Worm (Caenorhabditis elegans): ENCODE measurements around the gene ant-1.3.
A peak's percentile ranks its signal among the peaks of the same experiment; 100 is the strongest.

The ant-1.3 gene

ce11 chrIV:9744905-9745304 lies 35.8 kb upstream of the ant-1.3 start, which contains the start of gene C28D4.4:
Gene C28D4.4 (minus strand): TSS chrIV:9745005.
- no peak for TF ChIP-seq fkh-10 (GFP tag; optimal IDR thresholded peaks at IDR 0.05)
- no peak for TF ChIP-seq nhr-25 (tag; optimal IDR thresholded peaks at IDR 0.05; ENCODE audit: borderline replicate concordance, insufficient read depth)
- TF ChIP-seq lsy-2 (tag; optimal IDR thresholded peaks at IDR 0.05): no peak
- TF ChIP-seq T20F7.1 (GFP tag; optimal IDR thresholded peaks at IDR 0.05): no peak
- TF ChIP-seq ceh-44 (GFP tag; IDR thresholded peaks at IDR 0.05): no peak
- no peak for TF ChIP-seq hif-1 (tag; optimal IDR thresholded peaks at IDR 0.05)
- TF ChIP-seq nhr-76 (tag; optimal IDR thresholded peaks at IDR 0.05): no peak
- no peak for TF ChIP-seq ama-1 (optimal IDR thresholded peaks at IDR 0.05)
- no peak for TF ChIP-seq daf-16 (GFP tag; optimal IDR thresholded peaks at IDR 0.05)
- TF ChIP-seq daf-16 (tag; optimal IDR thresholded peaks at IDR 0.05): no peak
- TF ChIP-seq T26A8.4 (GFP tag; IDR thresholded peaks at IDR 0.05): no peak
- no peak for TF ChIP-seq ctbp-1 (GFP tag; IDR thresholded peaks at IDR 0.05)
- no peak for TF ChIP-seq ZK337.2 (GFP tag; IDR thresholded peaks at IDR 0.05)
- TF ChIP-seq egl-43 (GFP tag; IDR thresholded peaks at IDR 0.05): no peak
- TF ChIP-seq nhr-10 (tag; optimal IDR thresholded peaks at IDR 0.05): no peak
- TF ChIP-seq madf-9 (GFP tag; conservative IDR thresholded peaks at IDR 0.05): no peak
- TF ChIP-seq Y75B8A.6 (GFP tag; IDR thresholded peaks at IDR 0.05): no peak
- TF ChIP-seq dve-1 (tag; optimal IDR thresholded peaks at IDR 0.05; ENCODE audit: insufficient read depth): no peak
- TF ChIP-seq ceh-28 (tag; optimal IDR thresholded peaks at IDR 0.05): no peak
- no peak for TF ChIP-seq dpl-1 (GFP tag; optimal IDR thresholded peaks at IDR 0.05)

- TF ChIP-seq Y75B8A.6 (GFP tag; IDR thresholded peaks at IDR 0.05) (no peak), nhr-28 (tag; optimal IDR thresholded peaks at IDR 0.05) (no peak), aha-1 (tag) (peak; percentile 96)
Observed at ce11 chrIV:9742883-9743282, 33.8 kb upstream of the ant-1.3 start, which contains the start of gene C28D4.7. Gene C28D4.7 (minus strand): TSS chrIV:9743147.

ce11 chrIV:9740851-9741549 lies 31.9 kb upstream of the ant-1.3 start, which contains the start of gene gln-6:
Gene gln-6 (minus strand): TSS chrIV:9740901.
- TF ChIP-seq unc-130 (GFP tag; optimal IDR thresholded peaks at IDR 0.05): peak; percentile 44

ce11 chrIV:9739001-9739400 lies 29.9 kb upstream of the ant-1.3 start:
- TF ChIP-seq saeg-2 (GFP tag; IDR thresholded peaks at IDR 0.05): no peak
- TF ChIP-seq nhr-102 (tag; optimal IDR thresholded peaks at IDR 0.05): no peak
- TF ChIP-seq lin-15B (tag; optimal IDR thresholded peaks at IDR 0.05): no peak
- TF ChIP-seq dmd-8 (GFP tag; IDR thresholded peaks at IDR 0.05): no peak
- TF ChIP-seq zfp-3 (GFP tag; conservative IDR thresholded peaks at IDR 0.05): no peak
- no peak for TF ChIP-seq arid-1 (GFP tag; conservative IDR thresholded peaks at IDR 0.05)
- TF ChIP-seq lin-38 (GFP tag; IDR thresholded peaks at IDR 0.05): peak; percentile 61
- no peak for TF ChIP-seq daf-16 (GFP tag; optimal IDR thresholded peaks at IDR 0.05)
- no peak for TF ChIP-seq daf-16 (tag; optimal IDR thresholded peaks at IDR 0.05)
- TF ChIP-seq snpc-1.2 (GFP tag; IDR thresholded peaks at IDR 0.05): peak; percentile 65; the same call in 1 of the 2 replicates
- TF ChIP-seq zip-11 (GFP tag; IDR thresholded peaks at IDR 0.05): no peak
- TF ChIP-seq tra-1 (GFP tag; IDR thresholded peaks at IDR 0.05): no peak
- TF ChIP-seq aha-1 (tag): no peak
- TF ChIP-seq zag-1 (tag; optimal IDR thresholded peaks at IDR 0.05): no peak
- no peak for TF ChIP-seq lin-29 (GFP tag; IDR thresholded peaks at IDR 0.05)
- peak; percentile 28 for TF ChIP-seq F49E8.2 (tag; optimal IDR thresholded peaks at IDR 0.05; ENCODE audit: borderline replicate concordance)
- TF ChIP-seq unc-130 (GFP tag; optimal IDR thresholded peaks at IDR 0.05): peak; percentile 64
- TF ChIP-seq set-16 (GFP tag; IDR thresholded peaks at IDR 0.05): no peak

Data from whole organism, L4 larva.